Worm (Caenorhabditis elegans) whole organism, mixed stage, embryonic: ENCODE results near the gene F49E11.7.

ENCODE experiments used
- M03D4.4 ChIP-seq: sonication (generic microtip); optimal IDR thresholded peaks from 2 replicates; lab custom pipeline; 2017; ENCODE audit warnings: mild to moderate bottlenecking, missing genetic modification characterization, missing compliant biosample characterization
- bed-3 ChIP-seq: fragments of 200-800 bp; sonication (Bioruptor generic); optimal IDR thresholded peaks from 3 replicates; lab custom pipeline; 2018; ENCODE audit warnings: mild to moderate bottlenecking, missing genetic modification characterization, moderate library complexity, missing compliant biosample characterization
- blmp-1 ChIP-seq: fragments of 150-350 bp; optimal IDR thresholded peaks from 2 replicates; lab custom pipeline; 2014; ENCODE audit warnings: missing biosample characterization, missing genetic modification characterization
- ceh-39 ChIP-seq: fragments of 150-350 bp; optimal IDR thresholded peaks from 2 replicates; lab custom pipeline; 2014; ENCODE audit warnings: missing biosample characterization, missing genetic modification characterization
- ceh-43 ChIP-seq: fragments of 200-800 bp; sonication (Bioruptor generic); optimal IDR thresholded peaks from 2 replicates; lab custom pipeline; 2018; ENCODE audit warnings: mild to moderate bottlenecking, missing genetic modification characterization, moderate library complexity, missing compliant biosample characterization
- ceh-83 ChIP-seq: fragments of 200-800 bp; sonication (Bioruptor generic); optimal IDR thresholded peaks from 2 replicates; lab custom pipeline; 2018; ENCODE audit warnings: mild to moderate bottlenecking, missing genetic modification characterization, missing compliant biosample characterization
- ces-1 ChIP-seq: fragments of 150-350 bp; optimal IDR thresholded peaks from 2 replicates; lab custom pipeline; 2014; ENCODE audit warnings: missing biosample characterization, missing genetic modification reagents, missing genetic modification characterization
- cnd-1 ChIP-seq: fragments of 200-800 bp; sonication (Bioruptor generic); optimal IDR thresholded peaks from 2 replicates; lab custom pipeline; 2018; ENCODE audit warnings: mild to moderate bottlenecking, missing genetic modification characterization, missing compliant biosample characterization
- drap-1 ChIP-seq: fragments of 200-800 bp; sonication (Bioruptor generic); optimal IDR thresholded peaks from 3 replicates; lab custom pipeline; 2018; ENCODE audit warnings: mild to moderate bottlenecking, missing genetic modification characterization, missing compliant biosample characterization
- elt-1 ChIP-seq: sonication (generic microtip); optimal IDR thresholded peaks from 2 replicates; lab custom pipeline; 2017; ENCODE audit warnings: missing genetic modification characterization, mild to moderate bottlenecking, missing compliant biosample characterization, antibody characterized with exemption, moderate library complexity, borderline replicate concordance; ENCODE audit not compliant: insufficient read depth
- elt-3 ChIP-seq: fragments of 150-350 bp; optimal IDR thresholded peaks from 2 replicates; lab custom pipeline; 2014; ENCODE audit warnings: missing biosample characterization, missing genetic modification characterization
- flh-1 ChIP-seq: fragments of 200-800 bp; sonication (Bioruptor generic); optimal IDR thresholded peaks from 2 replicates; lab custom pipeline; 2018; ENCODE audit warnings: mild to moderate bottlenecking, missing genetic modification characterization, moderate library complexity, missing compliant biosample characterization
- ham-2 ChIP-seq: fragments of 200-800 bp; sonication (Bioruptor generic); optimal IDR thresholded peaks from 2 replicates; lab custom pipeline; 2018; ENCODE audit warnings: mild to moderate bottlenecking, missing genetic modification characterization, missing compliant biosample characterization
- hlh-1 ChIP-seq: fragments of 150-350 bp; optimal IDR thresholded peaks from 2 replicates; lab custom pipeline; 2014; ENCODE audit warnings: missing biosample characterization, missing genetic modification reagents, missing genetic modification characterization
- lin-13 ChIP-seq: fragments of 150-350 bp; optimal IDR thresholded peaks from 2 replicates; lab custom pipeline; 2014; ENCODE audit warnings: missing biosample characterization, missing genetic modification characterization
- lin-32 ChIP-seq: fragments of 200-800 bp; sonication (Bioruptor generic); optimal IDR thresholded peaks from 2 replicates; lab custom pipeline; 2018; ENCODE audit warnings: mild to moderate bottlenecking, missing genetic modification characterization, missing compliant biosample characterization
- lsy-2 ChIP-seq: fragments of 150-350 bp; optimal IDR thresholded peaks from 2 replicates; lab custom pipeline; 2014; ENCODE audit warnings: missing biosample characterization, missing genetic modification characterization
- mab-5 ChIP-seq: fragments of 150-350 bp; optimal IDR thresholded peaks from 2 replicates; lab custom pipeline; 2014; ENCODE audit warnings: missing biosample characterization, missing genetic modification characterization
- mep-1 ChIP-seq: fragments of 150-350 bp; optimal IDR thresholded peaks from 2 replicates; lab custom pipeline; 2017; ENCODE audit warnings: missing biosample characterization, missing genetic modification reagents, missing genetic modification characterization, inconsistent platforms
- mls-2 ChIP-seq: sonication (generic microtip); optimal IDR thresholded peaks from 2 replicates; lab custom pipeline; 2016; ENCODE audit warnings: mild to moderate bottlenecking, missing genetic modification characterization, moderate library complexity, missing compliant biosample characterization
- nhr-12 ChIP-seq: fragments of 150-350 bp; optimal IDR thresholded peaks from 2 replicates; lab custom pipeline; 2014; ENCODE audit warnings: missing biosample characterization, missing genetic modification characterization
- nhr-2 ChIP-seq: fragments of 150-350 bp; optimal IDR thresholded peaks from 2 replicates; lab custom pipeline; 2014; ENCODE audit warnings: missing biosample characterization, missing genetic modification characterization
- nhr-237 ChIP-seq: fragments of 150-350 bp; optimal IDR thresholded peaks from 2 replicates; lab custom pipeline; 2014; ENCODE audit warnings: missing biosample characterization, missing genetic modification characterization
- nhr-28 ChIP-seq: fragments of 150-350 bp; optimal IDR thresholded peaks from 2 replicates; lab custom pipeline; 2014; ENCODE audit warnings: missing biosample characterization, missing genetic modification characterization
- nhr-76 ChIP-seq: sonication (generic microtip); optimal IDR thresholded peaks from 2 replicates; lab custom pipeline; 2017; ENCODE audit warnings: missing biosample characterization, missing genetic modification characterization
- pha-4 ChIP-seq: fragments of 150-350 bp; optimal IDR thresholded peaks from 2 replicates; lab custom pipeline; 2018; ENCODE audit warnings: missing biosample characterization, missing genetic modification reagents, missing genetic modification characterization
- sem-2 ChIP-seq: fragments of 200-800 bp; sonication (Bioruptor generic); optimal IDR thresholded peaks from 2 replicates; lab custom pipeline; 2018; ENCODE audit warnings: mild to moderate bottlenecking, missing genetic modification characterization, missing compliant biosample characterization
- snpc-4 ChIP-seq: fragments of 150-350 bp; optimal IDR thresholded peaks from 2 replicates; lab custom pipeline; 2014; ENCODE audit warnings: missing biosample characterization, missing genetic modification characterization
- sptf-1 ChIP-seq: sonication (generic microtip); optimal IDR thresholded peaks from 2 replicates; lab custom pipeline; 2017; ENCODE audit warnings: mild to moderate bottlenecking, missing genetic modification characterization, moderate library complexity, missing compliant biosample characterization
- tbx-8 ChIP-seq: fragments of 200-800 bp; sonication (Bioruptor generic); optimal IDR thresholded peaks from 2 replicates; lab custom pipeline; 2018; ENCODE audit warnings: mild to moderate bottlenecking, missing genetic modification characterization, moderate library complexity, missing compliant biosample characterization
- unc-120 ChIP-seq: sonication (generic microtip); optimal IDR thresholded peaks from 2 replicates; lab custom pipeline; 2017; ENCODE audit warnings: missing genetic modification characterization, missing compliant biosample characterization; ENCODE audit not compliant: poor library complexity, severe bottlenecking
- unc-62 ChIP-seq: fragments of 150-350 bp; optimal IDR thresholded peaks from 2 replicates; lab custom pipeline; 2014; ENCODE audit warnings: missing biosample characterization, missing genetic modification reagents, missing genetic modification characterization
- zip-8 ChIP-seq: fragments of 150-350 bp; optimal IDR thresholded peaks from 2 replicates; lab custom pipeline; 2014; ENCODE audit warnings: missing biosample characterization, missing genetic modification characterization
- ztf-11 ChIP-seq: fragments of 150-350 bp; optimal IDR thresholded peaks from 2 replicates; lab custom pipeline; 2014; ENCODE audit warnings: missing biosample characterization, missing genetic modification characterization

F49E11.7 gene

ce11 chrIV:13079119-13079518, 26.5 kb downstream of the F49E11.7 start, which contains the start of gene C39E9.8:
Gene C39E9.8 (plus strand): TSS chrIV:13079446.
- TF ChIP-seq ceh-39 (no peak), drap-1 (GFP tag; lab: Kevin White, UChicago) (no peak), hlh-1 (no peak), unc-120 (tag; lab: Kevin White, UChicago) (no peak), ceh-83 (no peak), lin-32 (GFP tag; lab: Kevin White, UChicago) (no peak), flh-1 (GFP tag; lab: Kevin White, UChicago) (no peak), lin-13 (tag; lab: Kevin White, UChicago) (no peak), tbx-8 (GFP tag; lab: Kevin White, UChicago) (no peak), pha-4 (tag; lab: Kevin White, UChicago) (no peak), bed-3 (GFP tag; lab: Kevin White, UChicago) (no peak), M03D4.4 (tag; lab: Kevin White, UChicago) (no peak), nhr-2 (tag; lab: Kevin White, UChicago) (no peak), elt-3 (tag; lab: Kevin White, UChicago) (no peak), snpc-4 (tag; lab: Kevin White, UChicago) (no peak), sem-2 (no peak)

ce11 chrIV:13080185-13080584, 27.5 kb downstream of the F49E11.7 start:
- no peak for TF ChIP-seq M03D4.4 (tag; lab: Kevin White, UChicago)
- no peak for TF ChIP-seq snpc-4 (tag; lab: Kevin White, UChicago)
- no peak for TF ChIP-seq elt-1
- no peak for TF ChIP-seq ceh-83
- no peak for TF ChIP-seq nhr-28 (tag; lab: Kevin White, UChicago)
- TF ChIP-seq sem-2, result no peak
- no peak for TF ChIP-seq ces-1 (GFP tag; lab: Kevin White, UChicago)
- no peak for TF ChIP-seq ceh-43
- no peak for TF ChIP-seq unc-120 (tag; lab: Kevin White, UChicago)
- TF ChIP-seq ztf-11, result no peak
- no peak for TF ChIP-seq flh-1 (GFP tag; lab: Kevin White, UChicago)
- no peak for TF ChIP-seq nhr-237 (tag; lab: Kevin White, UChicago)
- no peak for TF ChIP-seq mep-1
- TF ChIP-seq nhr-76 (tag; lab: Kevin White, UChicago), result no peak
- no peak for TF ChIP-seq pha-4 (tag; lab: Kevin White, UChicago)
- no peak for TF ChIP-seq lin-32 (GFP tag; lab: Kevin White, UChicago)
- TF ChIP-seq cnd-1, result no peak
- TF ChIP-seq, all 35 proteins: peak for 0

ce11 chrIV:13080861-13081260, 28.2 kb downstream of the F49E11.7 start:
- TF ChIP-seq snpc-4 (tag; lab: Kevin White, UChicago) (no peak), unc-62 (GFP tag; lab: Kevin White, UChicago) (no peak), ceh-43 (no peak), nhr-28 (tag; lab: Kevin White, UChicago) (no peak), zip-8 (tag; lab: Kevin White, UChicago) (no peak), lin-32 (GFP tag; lab: Kevin White, UChicago) (no peak), mab-5 (tag; lab: Kevin White, UChicago) (no peak), blmp-1 (tag; lab: Kevin White, UChicago) (no peak), hlh-1 (no peak), drap-1 (GFP tag; lab: Kevin White, UChicago) (no peak), bed-3 (GFP tag; lab: Kevin White, UChicago) (no peak), elt-3 (tag; lab: Kevin White, UChicago) (no peak), sptf-1 (tag; lab: Kevin White, UChicago) (no peak), M03D4.4 (tag; lab: Kevin White, UChicago) (no peak), mep-1 (no peak), lsy-2 (tag; lab: Kevin White, UChicago) (no peak), ceh-83 (no peak)

- no peak for TF ChIP-seq nhr-237 (tag; lab: Kevin White, UChicago)
- TF ChIP-seq elt-3 (tag; lab: Kevin White, UChicago), result no peak
- TF ChIP-seq flh-1 (GFP tag; lab: Kevin White, UChicago), result no peak
- no peak for TF ChIP-seq pha-4 (tag; lab: Kevin White, UChicago)
- no peak for TF ChIP-seq mls-2 (tag; lab: Kevin White, UChicago)
- TF ChIP-seq blmp-1 (tag; lab: Kevin White, UChicago), result no peak
- TF ChIP-seq mab-5 (tag; lab: Kevin White, UChicago), result no peak
- TF ChIP-seq cnd-1, result no peak
- TF ChIP-seq ceh-83, result no peak
- no peak for TF ChIP-seq lin-13 (tag; lab: Kevin White, UChicago)
- no peak for TF ChIP-seq ham-2 (GFP tag; lab: Kevin White, UChicago)
- no peak for TF ChIP-seq nhr-12 (tag; lab: Kevin White, UChicago)
- TF ChIP-seq snpc-4 (tag; lab: Kevin White, UChicago), result no peak
- no peak for TF ChIP-seq mep-1
- TF ChIP-seq nhr-2 (tag; lab: Kevin White, UChicago), result no peak
- TF ChIP-seq, all 35 proteins: peak for 0
Measured at ce11 chrIV:13082106-13082505, 29.4 kb downstream of the F49E11.7 start.
